Fruit fly (Drosophila melanogaster): Measurements from ENCODE around the gene Dph1.

The Dph1 gene

DNA sequence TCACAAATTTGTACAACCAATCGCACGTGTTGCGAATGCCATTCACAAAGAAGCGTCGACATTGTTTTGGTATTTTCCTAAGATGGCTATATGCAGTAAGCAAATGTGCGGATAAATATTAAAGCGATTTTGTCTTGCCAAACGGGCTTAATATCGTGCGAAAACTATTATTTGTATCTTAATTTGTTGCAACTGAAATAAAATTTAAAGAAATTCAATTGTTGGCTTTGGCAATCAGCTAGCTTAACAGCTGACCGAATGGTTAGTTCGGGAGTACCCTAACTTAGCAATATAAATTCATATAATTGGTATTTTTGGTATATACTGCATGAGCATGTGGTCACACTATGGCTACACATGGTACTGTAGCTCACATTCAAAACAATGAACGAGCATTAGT, 48.4 kb downstream of the Dph1 start, which contains the start of the genes RIOK1 and Polr3H (continued):
- peak; percentile 39 for TF ChIP-seq fd3F (GFP tag; optimal IDR thresholded peaks at IDR 0.05)
- peak; percentile 63 for TF ChIP-seq Lhr (GFP tag; optimal IDR thresholded peaks at IDR 0.05)
- peak; percentile 67 for TF ChIP-seq CG10366 (GFP tag; IDR thresholded peaks at IDR 0.05)
- TF ChIP-seq CG12071 (GFP tag; optimal IDR thresholded peaks at IDR 0.05) = no peak
- no peak for TF ChIP-seq Hr78 (GFP tag; optimal IDR thresholded peaks at IDR 0.05)
- 0 out of 2 replicates have a peak, but pooled peaks have one; percentile 5 for TF ChIP-seq wdn (GFP tag; IDR thresholded peaks at IDR 0.05)
- TF ChIP-seq GATAe (GFP tag; conservative IDR thresholded peaks at IDR 0.05) = no peak
- TF ChIP-seq cas (GFP tag; IDR thresholded peaks at IDR 0.05) = 0 out of 2 replicates have a peak, but pooled peaks have one; percentile 31
- peak; percentile 70 for TF ChIP-seq trem (tag; optimal IDR thresholded peaks at IDR 0.05)
- peak; percentile 75 for TF ChIP-seq Camta (GFP tag; optimal IDR thresholded peaks at IDR 0.05)
- peak; percentile 6 for TF ChIP-seq CG10565 (GFP tag; optimal IDR thresholded peaks at IDR 0.05)
- no peak for TF ChIP-seq ATbp (GFP tag; optimal IDR thresholded peaks at IDR 0.05)
- no peak for TF ChIP-seq B-H2 (GFP tag; optimal IDR thresholded peaks at IDR 0.05)
- TF ChIP-seq Doc3 (GFP tag; IDR thresholded peaks at IDR 0.05; ENCODE audit: partially characterized antibody) = no peak
- TF ChIP-seq gsb-n (tag; optimal IDR thresholded peaks at IDR 0.05) = no peak
- no peak for TF ChIP-seq CG10543 (GFP tag; optimal IDR thresholded peaks at IDR 0.05)
- TF ChIP-seq CG7556 (GFP tag; optimal IDR thresholded peaks at IDR 0.05) = no peak
- TF ChIP-seq vnd (GFP tag; IDR thresholded peaks at IDR 0.05; ENCODE audit: partially characterized antibody) = no peak
- TF ChIP-seq CG3995 (GFP tag; optimal IDR thresholded peaks at IDR 0.05) = peak; percentile 60
- peak; percentile 29 for TF ChIP-seq CrebB (tag; optimal IDR thresholded peaks at IDR 0.05)
- peak; percentile 62 for TF ChIP-seq Sry-δ (GFP tag; optimal IDR thresholded peaks at IDR 0.05)
- no peak for TF ChIP-seq Lpt (GFP tag; optimal IDR thresholded peaks at IDR 0.05)
- peak; percentile 79 for TF ChIP-seq Dip3 (GFP tag; optimal IDR thresholded peaks at IDR 0.05)
- TF ChIP-seq nmo (GFP tag; optimal IDR thresholded peaks at IDR 0.05) = peak; percentile 78
- peak; percentile 46; the same call in 1 of the 2 replicates for TF ChIP-seq CG11247 (GFP tag; IDR thresholded peaks at IDR 0.05)
- peak; percentile 83 for TF ChIP-seq mam (GFP tag; optimal IDR thresholded peaks at IDR 0.05)
- TF ChIP-seq CG15696 (tag; optimal IDR thresholded peaks at IDR 0.05) = peak; percentile 4
- TF ChIP-seq CG2678 (tag; optimal IDR thresholded peaks at IDR 0.05) = no peak
- TF ChIP-seq Eip74EF (GFP tag; optimal IDR thresholded peaks at IDR 0.05) = no peak
- no peak for TF ChIP-seq CG4328 (GFP tag; optimal IDR thresholded peaks at IDR 0.05)
- peak; percentile 25 for TF ChIP-seq CG3065 (GFP tag; optimal IDR thresholded peaks at IDR 0.05)
- TF ChIP-seq Mes4 (GFP tag; optimal IDR thresholded peaks at IDR 0.05) = peak; percentile 58
- TF ChIP-seq bsh (GFP tag; optimal IDR thresholded peaks at IDR 0.05) = no peak
- no peak for TF ChIP-seq kah (GFP tag; optimal IDR thresholded peaks at IDR 0.05)
- TF ChIP-seq MTF-1 (GFP tag; optimal IDR thresholded peaks at IDR 0.05; ENCODE audit: borderline replicate concordance) = no peak
- no peak for TF ChIP-seq cad (GFP tag; optimal IDR thresholded peaks at IDR 0.05)
- TF ChIP-seq ac (GFP tag; optimal IDR thresholded peaks at IDR 0.05) = no peak
- TF ChIP-seq z (GFP tag; IDR thresholded peaks at IDR 0.05) = no peak
- no peak for TF ChIP-seq prd (optimal IDR thresholded peaks at IDR 0.05)
- TF ChIP-seq prd (GFP tag; IDR thresholded peaks at IDR 0.05) = peak; percentile 67
- TF ChIP-seq CG7987 (GFP tag; optimal IDR thresholded peaks at IDR 0.05) = peak; percentile 7
- TF ChIP-seq CG12299 (tag; optimal IDR thresholded peaks at IDR 0.05) = no peak
- no peak for TF ChIP-seq CG18599 (GFP tag; optimal IDR thresholded peaks at IDR 0.05)
- peak; percentile 79 for TF ChIP-seq az2 (GFP tag; optimal IDR thresholded peaks at IDR 0.05)
- TF ChIP-seq CG9437 (GFP tag; optimal IDR thresholded peaks at IDR 0.05) = no peak
- no peak for TF ChIP-seq CG17912 (GFP tag; optimal IDR thresholded peaks at IDR 0.05)
- no peak for TF ChIP-seq twi (tag; optimal IDR thresholded peaks at IDR 0.05)
- no peak for TF ChIP-seq grau (tag; optimal IDR thresholded peaks at IDR 0.05)
- peak; percentile 68 for TF ChIP-seq CG12155 (GFP tag; optimal IDR thresholded peaks at IDR 0.05)
- TF ChIP-seq emc (GFP tag; optimal IDR thresholded peaks at IDR 0.05) = no peak

Measured in whole organism, embryonic.